Worm (Caenorhabditis elegans) whole organism, L3 larva: ENCODE measurements around the gene mlc-6.

Source experiments
- ceh-28 ChIP-seq: fragments of 150-350 bp; optimal IDR thresholded peaks from 2 replicates; lab custom pipeline; 2014; ENCODE audit warnings: missing biosample characterization, missing genetic modification reagents, missing genetic modification characterization
- lin-15B ChIP-seq: fragments of 150-350 bp; optimal IDR thresholded peaks from 2 replicates; lab custom pipeline; 2014; ENCODE audit warnings: missing biosample characterization, missing genetic modification characterization
- nhr-237 ChIP-seq: fragments of 150-350 bp; optimal IDR thresholded peaks from 2 replicates; lab custom pipeline; 2014; ENCODE audit warnings: missing biosample characterization, missing genetic modification characterization
- sea-2 ChIP-seq: fragments of 150-350 bp; sonication (generic microtip); optimal IDR thresholded peaks from 4 replicates; lab custom pipeline; 2014; ENCODE audit warnings: missing biosample characterization, missing genetic modification reagents, missing genetic modification characterization
- unc-62 ChIP-seq: fragments of 150-350 bp; sonication (generic microtip); optimal IDR thresholded peaks from 4 replicates; lab custom pipeline; 2014; ENCODE audit warnings: missing biosample characterization, missing genetic modification reagents, missing genetic modification characterization
- zag-1 ChIP-seq: fragments of 150-350 bp; optimal IDR thresholded peaks from 2 replicates; lab custom pipeline; 2014; ENCODE audit warnings: missing biosample characterization, missing genetic modification characterization

DNA sequence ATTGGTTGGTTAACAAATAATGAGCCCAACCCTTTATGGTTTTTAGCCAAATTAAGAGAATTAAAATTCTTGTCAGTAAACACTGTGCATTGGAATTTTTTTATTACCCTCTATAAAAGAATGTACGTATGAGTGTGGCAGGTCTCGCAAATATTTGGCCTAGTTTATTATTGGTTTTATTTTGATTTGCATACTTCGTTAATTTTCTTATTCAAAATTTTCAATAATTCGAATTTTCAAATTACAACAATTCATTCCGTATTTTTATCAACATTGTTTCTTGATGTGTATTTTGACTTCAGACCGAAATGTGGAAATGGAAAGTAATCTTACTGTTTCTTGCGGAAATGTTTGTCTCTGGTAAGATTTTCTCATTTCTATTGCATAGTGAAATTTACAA is 11.2 kb upstream of the mlc-6 start, which contains the start of gene E02H4.4:
- TF ChIP-seq zag-1 (tag; lab: Kevin White, UChicago), result no peak
- no peak for TF ChIP-seq unc-62 (GFP tag; lab: Kevin White, UChicago)
- TF ChIP-seq ceh-28 (tag; lab: Kevin White, UChicago), result no peak
- TF ChIP-seq sea-2, result no peak
- TF ChIP-seq lin-15B (tag; lab: Kevin White, UChicago), result no peak
- no peak for TF ChIP-seq nhr-237 (tag; lab: Kevin White, UChicago)
